Worm (Caenorhabditis elegans) whole organism, mixed stage, embryonic: ENCODE measurements around the gene vha-17.

Source experiments
- nhr-12 ChIP-seq: fragments of 150-350 bp; optimal IDR thresholded peaks from 2 replicates; lab custom pipeline; 2014; ENCODE audit warnings: missing biosample characterization, missing genetic modification characterization
- nhr-76 ChIP-seq: sonication (generic microtip); optimal IDR thresholded peaks from 2 replicates; lab custom pipeline; 2017; ENCODE audit warnings: missing biosample characterization, missing genetic modification characterization
- tbx-8 ChIP-seq: fragments of 200-800 bp; sonication (Bioruptor generic); optimal IDR thresholded peaks from 2 replicates; lab custom pipeline; 2018; ENCODE audit warnings: mild to moderate bottlenecking, missing genetic modification characterization, moderate library complexity, missing compliant biosample characterization

ce11 chrIV:9300127-9300526, 21.5 kb upstream of the vha-17 start, which contains the start of gene F49C12.3:
- TF ChIP-seq nhr-12 (tag; lab: Kevin White, UChicago) (no peak), tbx-8 (GFP tag; lab: Kevin White, UChicago) (no peak), nhr-76 (tag; lab: Kevin White, UChicago) (no peak)
